Worm (Caenorhabditis elegans) whole organism, L4 larva: ENCODE measurements around the gene C44C10.12.
A peak's percentile ranks its signal among the peaks of the same experiment; 100 is the strongest.

ENCODE experiments used
- F44E2.7 ChIP-seq: fragments of 200-800 bp; sonication (Bioruptor generic); IDR thresholded peaks from 2 replicates; pipeline ENCODE4 v2.1.2; 2022; ENCODE audit warnings: missing genetic modification characterization, missing compliant biosample characterization
- F49E8.2 ChIP-seq: sonication (generic microtip); optimal IDR thresholded peaks from 2 replicates; lab custom pipeline; 2016; ENCODE audit warnings: missing compliant biosample characterization, mild to moderate bottlenecking, missing genetic modification characterization, borderline replicate concordance
- Y75B8A.6 ChIP-seq: fragments of 200-800 bp; sonication (Bioruptor generic); IDR thresholded peaks from 2 replicates; pipeline ENCODE4 v1.3.6; 2022; ENCODE audit warnings: missing genetic modification reagents, missing genetic modification characterization, missing compliant biosample characterization
- aha-1 ChIP-seq: fragments of 150-350 bp; peaks from one replicate; lab custom pipeline; 2014; ENCODE audit warnings: missing biosample characterization, missing genetic modification characterization
- arid-1 ChIP-seq: fragments of 200-800 bp; sonication (Bioruptor generic); conservative IDR thresholded peaks from 2 replicates; pipeline ENCODE4 v1.3.6; 2022; ENCODE audit warnings: missing genetic modification reagents, missing genetic modification characterization, missing compliant biosample characterization
- attf-4 ChIP-seq: sonication (generic microtip); optimal IDR thresholded peaks from 3 replicates; lab custom pipeline; 2017; ENCODE audit warnings: missing biosample characterization, missing genetic modification characterization
- ceh-20 ChIP-seq: fragments of 200-800 bp; sonication (Bioruptor generic); IDR thresholded peaks from 2 replicates; pipeline ENCODE4 v1.3.6; 2022; ENCODE audit warnings: missing genetic modification reagents, missing genetic modification characterization, missing compliant biosample characterization
- ceh-32 ChIP-seq: sonication (generic microtip); optimal IDR thresholded peaks from 2 replicates; lab custom pipeline; 2016; ENCODE audit warnings: mild to moderate bottlenecking, missing genetic modification characterization, missing compliant biosample characterization; ENCODE audit not compliant: poor library complexity
- ceh-44 ChIP-seq: fragments of 200-800 bp; sonication (Bioruptor generic); IDR thresholded peaks from 2 replicates; pipeline ENCODE4 v1.3.6; 2022; ENCODE audit warnings: missing genetic modification reagents, missing genetic modification characterization, missing compliant biosample characterization
- ctbp-1 ChIP-seq: fragments of 200-800 bp; sonication (Bioruptor generic); IDR thresholded peaks from 2 replicates; pipeline ENCODE4 v1.3.6; 2022; ENCODE audit warnings: missing genetic modification reagents, missing genetic modification characterization, missing compliant biosample characterization
- daf-16 ChIP-seq, 3 experiments: sonication (generic microtip); optimal IDR thresholded peaks; 2 replicates each; lab custom pipeline; 2016 to 2017; ENCODE audit warnings: missing genetic modification characterization in 3 of 3, missing genetic modification reagents in 3 of 3, mild to moderate bottlenecking in 2 of 3, missing compliant biosample characterization in 2 of 3, missing biosample characterization in 1 of 3, moderate library complexity in 1 of 3
- daf-19 ChIP-seq: fragments of 200-800 bp; sonication (Bioruptor generic); conservative IDR thresholded peaks from 2 replicates; pipeline ENCODE4 v1.3.6; 2022; ENCODE audit warnings: missing genetic modification characterization, missing compliant biosample characterization
- dmd-6 ChIP-seq: fragments of 200-800 bp; sonication (Bioruptor generic); IDR thresholded peaks from 2 replicates; pipeline ENCODE4 v1.3.6; 2022; ENCODE audit warnings: missing genetic modification reagents, missing genetic modification characterization, missing compliant biosample characterization
- fos-1 ChIP-seq: fragments of 150-350 bp; optimal IDR thresholded peaks from 2 replicates; lab custom pipeline; 2014; ENCODE audit warnings: missing biosample characterization, missing genetic modification characterization
- hlh-30 ChIP-seq: sonication (generic microtip); optimal IDR thresholded peaks from 2 replicates; lab custom pipeline; 2017; ENCODE audit warnings: antibody characterized with exemption, mild to moderate bottlenecking, missing genetic modification characterization, missing compliant biosample characterization; ENCODE audit not compliant: insufficient read depth
- lim-7 ChIP-seq: fragments of 200-800 bp; sonication (Bioruptor generic); IDR thresholded peaks from 2 replicates; pipeline ENCODE4 v1.3.6; 2022; ENCODE audit warnings: missing genetic modification characterization, missing compliant biosample characterization
- lin-1 ChIP-seq: fragments of 200-800 bp; sonication (Bioruptor generic); IDR thresholded peaks from 2 replicates; pipeline ENCODE4 v1.3.6; 2022; ENCODE audit warnings: missing genetic modification reagents, missing genetic modification characterization, missing compliant biosample characterization
- lin-13 ChIP-seq: fragments of 150-350 bp; optimal IDR thresholded peaks from 2 replicates; lab custom pipeline; 2014; ENCODE audit warnings: missing biosample characterization, missing genetic modification reagents, missing genetic modification characterization
- lin-29 ChIP-seq: fragments of 200-800 bp; sonication (Bioruptor generic); IDR thresholded peaks from 2 replicates; pipeline ENCODE4 v1.3.6; 2022; ENCODE audit warnings: missing genetic modification reagents, missing genetic modification characterization, missing compliant biosample characterization
- lin-39 ChIP-seq: fragments of 150-350 bp; optimal IDR thresholded peaks from 2 replicates; lab custom pipeline; 2014; ENCODE audit warnings: missing biosample characterization, missing genetic modification reagents, missing genetic modification characterization
- madf-5 ChIP-seq, 2 experiments: fragments of 200-800 bp; sonication (Bioruptor generic); IDR thresholded peaks; 2 replicates each; pipeline ENCODE4 v1.3.6; 2022; ENCODE audit warnings: missing compliant biosample characterization in 2 of 2, missing genetic modification characterization in 2 of 2
- mxl-2 ChIP-seq: fragments of 200-800 bp; sonication (Bioruptor generic); conservative IDR thresholded peaks from 2 replicates; pipeline ENCODE4 v1.3.6; 2022; ENCODE audit warnings: missing genetic modification reagents, missing genetic modification characterization, missing compliant biosample characterization
- mxl-3 ChIP-seq: fragments of 200-800 bp; sonication (Bioruptor generic); optimal IDR thresholded peaks from 2 replicates; lab custom pipeline; 2018; ENCODE audit warnings: mild to moderate bottlenecking, missing genetic modification characterization, missing compliant biosample characterization
- nhr-11 ChIP-seq: fragments of 150-350 bp; optimal IDR thresholded peaks from 2 replicates; lab custom pipeline; 2014; ENCODE audit warnings: missing biosample characterization, missing genetic modification characterization
- nhr-237 ChIP-seq: sonication (generic microtip); optimal IDR thresholded peaks from 2 replicates; lab custom pipeline; 2017; ENCODE audit warnings: missing biosample characterization, missing genetic modification characterization
- nhr-28 ChIP-seq: fragments of 150-350 bp; optimal IDR thresholded peaks from 2 replicates; lab custom pipeline; 2014; ENCODE audit warnings: missing biosample characterization, missing genetic modification characterization
- nhr-41 ChIP-seq: fragments of 200-800 bp; sonication (Bioruptor generic); IDR thresholded peaks from 2 replicates; pipeline ENCODE4 v1.3.6; 2022; ENCODE audit warnings: missing genetic modification reagents, missing genetic modification characterization, missing compliant biosample characterization
- nhr-48 ChIP-seq: sonication (generic microtip); optimal IDR thresholded peaks from 2 replicates; lab custom pipeline; 2016; ENCODE audit warnings: mild to moderate bottlenecking, missing genetic modification characterization, missing compliant biosample characterization
- nhr-6 ChIP-seq: fragments of 150-350 bp; optimal IDR thresholded peaks from 2 replicates; lab custom pipeline; 2014; ENCODE audit warnings: missing biosample characterization, missing genetic modification characterization
- pha-4 ChIP-seq, 2 experiments: fragments of 150-350 bp in 1 of 2; fragments of 200-800 bp in 1 of 2; sonication (Bioruptor generic) in 1 of 2; IDR thresholded peaks in 1 of 2; optimal IDR thresholded peaks in 1 of 2; 2 replicates each; pipeline versions ENCODE4 v1.3.6 to Lab custom; 2014 to 2022; ENCODE audit warnings: missing genetic modification characterization in 2 of 2, missing genetic modification reagents in 2 of 2, missing biosample characterization in 1 of 2, missing compliant biosample characterization in 1 of 2
- php-3 ChIP-seq: fragments of 200-800 bp; sonication (Bioruptor generic); IDR thresholded peaks from 2 replicates; pipeline ENCODE4 v1.3.6; 2022; ENCODE audit warnings: missing genetic modification reagents, missing genetic modification characterization, missing compliant biosample characterization
- pqm-1 ChIP-seq: sonication (generic microtip); optimal IDR thresholded peaks from 2 replicates; lab custom pipeline; 2017; ENCODE audit warnings: missing biosample characterization, missing genetic modification characterization
- snpc-4 ChIP-seq: fragments of 150-350 bp; optimal IDR thresholded peaks from 2 replicates; lab custom pipeline; 2014; ENCODE audit warnings: missing biosample characterization, missing genetic modification characterization
- spr-1 ChIP-seq: sonication (generic microtip); optimal IDR thresholded peaks from 2 replicates; lab custom pipeline; 2016; ENCODE audit warnings: mild to moderate bottlenecking, missing genetic modification characterization, missing compliant biosample characterization
- spr-3 ChIP-seq: fragments of 200-800 bp; sonication (Bioruptor generic); optimal IDR thresholded peaks from 2 replicates; lab custom pipeline; 2018; ENCODE audit warnings: mild to moderate bottlenecking, missing genetic modification characterization, missing compliant biosample characterization
- tra-1 ChIP-seq: fragments of 200-800 bp; sonication (Bioruptor generic); IDR thresholded peaks from 2 replicates; pipeline ENCODE4 v1.3.6; 2022; ENCODE audit warnings: missing genetic modification reagents, missing genetic modification characterization, missing compliant biosample characterization
- unc-130 ChIP-seq: sonication (generic microtip); optimal IDR thresholded peaks from 2 replicates; lab custom pipeline; 2016; ENCODE audit warnings: missing genetic modification reagents, missing genetic modification characterization, missing compliant biosample characterization
- unc-39 ChIP-seq: sonication (generic microtip); optimal IDR thresholded peaks from 2 replicates; lab custom pipeline; 2017; ENCODE audit warnings: missing biosample characterization, missing genetic modification characterization
- unc-62 ChIP-seq, 3 experiments: fragments of 150-350 bp in 1 of 3; sonication (generic microtip); optimal IDR thresholded peaks in 2 of 3; peaks in 1 of 3; 1 replicate in 1 of 3; 2 replicates in 2 of 3; lab custom pipeline; 2014 to 2017; ENCODE audit warnings: missing biosample characterization in 3 of 3, missing genetic modification characterization in 3 of 3, missing genetic modification reagents in 3 of 3, missing genotype in 1 of 3
- zag-1 ChIP-seq: fragments of 150-350 bp; optimal IDR thresholded peaks from 2 replicates; lab custom pipeline; 2014; ENCODE audit warnings: missing biosample characterization, missing genetic modification characterization
- zfp-2 ChIP-seq: sonication (generic microtip); optimal IDR thresholded peaks from 2 replicates; lab custom pipeline; 2016; ENCODE audit warnings: mild to moderate bottlenecking, missing genetic modification characterization, missing compliant biosample characterization
- zip-11 ChIP-seq: fragments of 200-800 bp; sonication (Bioruptor generic); IDR thresholded peaks from 2 replicates; pipeline ENCODE4 v1.3.6; 2022; ENCODE audit warnings: missing genetic modification characterization, missing compliant biosample characterization
- ztf-7 ChIP-seq: fragments of 150-350 bp; optimal IDR thresholded peaks from 2 replicates; lab custom pipeline; 2014; ENCODE audit warnings: missing biosample characterization, missing genetic modification characterization

C44C10.12 gene

ce11 chrX:11732752-11733151 lies 36.0 kb downstream of the C44C10.12 start:
- TF ChIP-seq tra-1 (GFP tag; lab: Robert Waterston, UW), result no peak
- peak in 1 of 2 experiments; percentile 93 for TF ChIP-seq unc-62 (GFP tag; optimal IDR thresholded peaks at IDR 0.05 in 1 of 2; lab: Kevin White, UChicago)
- no peak for TF ChIP-seq unc-62 (tag; optimal IDR thresholded peaks at IDR 0.05; lab: Kevin White, UChicago)
- TF ChIP-seq hlh-30 (tag; lab: Kevin White, UChicago), result peak; percentile 28

ce11 chrX:11734110-11734509 lies 37.3 kb downstream of the C44C10.12 start:
- no peak for TF ChIP-seq daf-16 (GFP tag; optimal IDR thresholded peaks at IDR 0.05; lab: Kevin White, UChicago)
- peak; percentile 49 for TF ChIP-seq daf-16 (tag; optimal IDR thresholded peaks at IDR 0.05; lab: Kevin White, UChicago)
- no peak for TF ChIP-seq ctbp-1 (GFP tag; lab: Robert Waterston, UW)
- TF ChIP-seq zag-1 (tag; lab: Kevin White, UChicago), result no peak
- TF ChIP-seq nhr-28, result peak; percentile 40
- TF ChIP-seq pqm-1, result peak; percentile 29
- TF ChIP-seq, all 104 proteins: peak for 3

ce11 chrX:11737053-11737452 lies 40.3 kb downstream of the C44C10.12 start, which contains the start of gene D1053.3:
Gene D1053.3, minus strand, starts transcription at chrX:11737153.
- TF ChIP-seq unc-130 (no peak), ztf-7 (tag; lab: Kevin White, UChicago) (no peak), pqm-1 (no peak), mxl-2 (GFP tag; lab: Robert Waterston, UW) (no peak), daf-19 (GFP tag; lab: Robert Waterston, UW) (no peak), nhr-237 (tag; lab: Kevin White, UChicago) (no peak), spr-1 (tag; lab: Kevin White, UChicago) (no peak), pha-4 (GFP tag; IDR thresholded peaks at IDR 0.05; lab: Robert Waterston, UW) (no peak), pha-4 (tag; optimal IDR thresholded peaks at IDR 0.05; lab: Kevin White, UChicago) (no peak), attf-4 (tag; lab: Kevin White, UChicago) (no peak), F49E8.2 (tag; lab: Kevin White, UChicago) (no peak)

- TF ChIP-seq nhr-41 (no peak), mxl-2 (GFP tag; lab: Robert Waterston, UW) (0 out of 2 replicates have a peak, but pooled peaks have one; percentile 10), lin-39 (tag; lab: Kevin White, UChicago) (no peak), F44E2.7 (GFP tag; lab: Robert Waterston, UW) (no peak), lin-1 (GFP tag; lab: Robert Waterston, UW) (0 out of 2 replicates have a peak, but pooled peaks have one; percentile 19), zfp-2 (tag; lab: Kevin White, UChicago) (no peak), daf-19 (GFP tag; lab: Robert Waterston, UW) (no peak), unc-39 (tag; lab: Kevin White, UChicago) (no peak), unc-130 (no peak), arid-1 (GFP tag; lab: Robert Waterston, UW) (no peak), Y75B8A.6 (no peak), spr-3 (no peak), madf-5 (GFP tag; IDR thresholded peaks at IDR 0.05; lab: Robert Waterston, UW) (no peak), nhr-48 (tag; lab: Kevin White, UChicago) (peak; percentile 40), dmd-6 (GFP tag; lab: Robert Waterston, UW) (peak; percentile 95), ceh-32 (no peak), ceh-20 (GFP tag; lab: Robert Waterston, UW) (no peak), hlh-30 (tag; lab: Kevin White, UChicago) (peak; percentile 77), nhr-6 (tag; lab: Kevin White, UChicago) (no peak), aha-1 (no peak), ceh-44 (GFP tag; lab: Robert Waterston, UW) (no peak), lin-29 (GFP tag; lab: Robert Waterston, UW) (no peak), lin-13 (GFP tag; lab: Kevin White, UChicago) (no peak), nhr-11 (no peak), php-3 (GFP tag; lab: Robert Waterston, UW) (no peak), daf-16 (GFP tag; optimal IDR thresholded peaks at IDR 0.05; lab: Kevin White, UChicago) (no peak), daf-16 (tag; optimal IDR thresholded peaks at IDR 0.05; lab: Kevin White, UChicago) (peak; percentile 91), snpc-4 (tag; lab: Kevin White, UChicago) (no peak), attf-4 (tag; lab: Kevin White, UChicago) (no peak), zag-1 (tag; lab: Kevin White, UChicago) (no peak), mxl-3 (GFP tag; lab: Kevin White, UChicago) (peak; percentile 39), fos-1 (no peak), tra-1 (GFP tag; lab: Robert Waterston, UW) (no peak), zip-11 (GFP tag; lab: Robert Waterston, UW) (no peak), lim-7 (GFP tag; lab: Robert Waterston, UW) (no peak)
Observed at ce11 chrX:11738602-11739100, 41.9 kb downstream of the C44C10.12 start, which contains the start of gene nspa-9. Gene nspa-9, plus strand, starts transcription at chrX:11739050.
